Worm (Caenorhabditis elegans) whole organism, L3 larva: ENCODE data around the gene mrp-1.
A peak's percentile ranks its signal among the peaks of the same experiment; 100 is the strongest.

ENCODE experiments used
- R02D3.7 ChIP-seq: fragments of 150-350 bp; optimal IDR thresholded peaks from 2 replicates; lab custom pipeline; 2014; ENCODE audit warnings: missing biosample characterization, missing genetic modification characterization
- ZK546.5 ChIP-seq: sonication (generic microtip); optimal IDR thresholded peaks from 2 replicates; lab custom pipeline; 2017; ENCODE audit warnings: missing biosample characterization, missing genetic modification characterization
- ceh-16 ChIP-seq: sonication (generic microtip); optimal IDR thresholded peaks from 2 replicates; lab custom pipeline; 2017; ENCODE audit warnings: missing biosample characterization, missing genetic modification characterization
- daf-12 ChIP-seq: fragments of 150-350 bp; optimal IDR thresholded peaks from 2 replicates; lab custom pipeline; 2014; ENCODE audit warnings: missing biosample characterization, missing genetic modification reagents, missing genetic modification characterization
- egl-27 ChIP-seq: sonication (generic microtip); optimal IDR thresholded peaks from 4 replicates; lab custom pipeline; 2017; ENCODE audit warnings: missing biosample characterization, missing genetic modification reagents, missing genetic modification characterization
- elt-2 ChIP-seq: sonication (generic microtip); optimal IDR thresholded peaks from 2 replicates; lab custom pipeline; 2016; ENCODE audit warnings: missing genetic modification reagents, mild to moderate bottlenecking, missing genetic modification characterization, missing compliant biosample characterization
- elt-3 ChIP-seq, 3 experiments: fragments of 150-350 bp in 1 of 3; sonication (generic microtip) in 2 of 3; optimal IDR thresholded peaks; 2 replicates in 2 of 3; 4 replicates in 1 of 3; lab custom pipeline; 2014 to 2017; ENCODE audit warnings: missing biosample characterization in 3 of 3, missing genetic modification characterization in 3 of 3
- eor-1 ChIP-seq, 2 experiments: fragments of 150-350 bp; optimal IDR thresholded peaks; 2 replicates each; lab custom pipeline; 2014 to 2018; ENCODE audit warnings: missing biosample characterization in 2 of 2, missing genetic modification characterization in 2 of 2
- fkh-2 ChIP-seq: fragments of 150-350 bp; optimal IDR thresholded peaks from 2 replicates; lab custom pipeline; 2014; ENCODE audit warnings: missing biosample characterization, missing genetic modification reagents, missing genetic modification characterization
- fos-1 ChIP-seq: fragments of 150-350 bp; optimal IDR thresholded peaks from 2 replicates; lab custom pipeline; 2014; ENCODE audit warnings: missing biosample characterization, missing genetic modification characterization
- jun-1 ChIP-seq: fragments of 150-350 bp; optimal IDR thresholded peaks from 2 replicates; lab custom pipeline; 2014; ENCODE audit warnings: missing biosample characterization, missing genetic modification reagents, missing genetic modification characterization
- lin-39 ChIP-seq: fragments of 150-350 bp; optimal IDR thresholded peaks from 2 replicates; lab custom pipeline; 2018; ENCODE audit warnings: missing biosample characterization, missing genetic modification reagents, missing genetic modification characterization
- lsy-12 ChIP-seq: sonication (generic microtip); optimal IDR thresholded peaks from 2 replicates; lab custom pipeline; 2016; ENCODE audit warnings: mild to moderate bottlenecking, missing genetic modification characterization, missing compliant biosample characterization
- mml-1 ChIP-seq: fragments of 150-350 bp; sonication (generic microtip); optimal IDR thresholded peaks from 3 replicates; lab custom pipeline; 2014; ENCODE audit warnings: missing biosample characterization, missing genetic modification characterization
- nfya-1 ChIP-seq: sonication (generic microtip); optimal IDR thresholded peaks from 2 replicates; lab custom pipeline; 2017; ENCODE audit warnings: missing genetic modification characterization, mild to moderate bottlenecking, missing compliant biosample characterization, antibody characterized with exemption, moderate library complexity; ENCODE audit not compliant: insufficient read depth
- nhr-12 ChIP-seq: fragments of 150-350 bp; optimal IDR thresholded peaks from 2 replicates; lab custom pipeline; 2014; ENCODE audit warnings: missing biosample characterization, missing genetic modification characterization
- nhr-237 ChIP-seq: fragments of 150-350 bp; optimal IDR thresholded peaks from 2 replicates; lab custom pipeline; 2014; ENCODE audit warnings: missing biosample characterization, missing genetic modification characterization
- nhr-43 ChIP-seq: sonication (generic microtip); optimal IDR thresholded peaks from 2 replicates; lab custom pipeline; 2016; ENCODE audit warnings: mild to moderate bottlenecking, missing genetic modification characterization, missing compliant biosample characterization; ENCODE audit not compliant: poor library complexity, severe bottlenecking
- nhr-77 ChIP-seq: fragments of 150-350 bp; optimal IDR thresholded peaks from 2 replicates; lab custom pipeline; 2014; ENCODE audit warnings: missing biosample characterization, missing genetic modification characterization
- pha-4 ChIP-seq: fragments of 150-350 bp; optimal IDR thresholded peaks from 2 replicates; lab custom pipeline; 2014; ENCODE audit warnings: missing biosample characterization, missing genetic modification reagents, missing genetic modification characterization
- pqm-1 ChIP-seq: fragments of 150-350 bp; optimal IDR thresholded peaks from 2 replicates; lab custom pipeline; 2017; ENCODE audit warnings: missing biosample characterization, missing genetic modification characterization, inconsistent platforms
- skn-1 ChIP-seq: fragments of 150-350 bp; optimal IDR thresholded peaks from 2 replicates; lab custom pipeline; 2014; ENCODE audit warnings: missing biosample characterization, missing genetic modification characterization
- snpc-4 ChIP-seq: fragments of 150-350 bp; optimal IDR thresholded peaks from 2 replicates; lab custom pipeline; 2014; ENCODE audit warnings: missing biosample characterization, missing genetic modification characterization
- unc-62 ChIP-seq: fragments of 150-350 bp; sonication (generic microtip); optimal IDR thresholded peaks from 4 replicates; lab custom pipeline; 2014; ENCODE audit warnings: missing biosample characterization, missing genetic modification reagents, missing genetic modification characterization
- ztf-11 ChIP-seq: fragments of 150-350 bp; optimal IDR thresholded peaks from 2 replicates; lab custom pipeline; 2014; ENCODE audit warnings: missing biosample characterization, missing genetic modification characterization
- ztf-4 ChIP-seq: fragments of 150-350 bp; optimal IDR thresholded peaks from 2 replicates; lab custom pipeline; 2014; ENCODE audit warnings: missing biosample characterization, missing genetic modification characterization

Gene mrp-1

ce11 chrX:535728-536127, 52.0 kb downstream of the mrp-1 start, which contains the start of gene F28C10.3 (continued):
- TF ChIP-seq mml-1, result no peak
- peak; percentile 55 for TF ChIP-seq jun-1 (tag; lab: Kevin White, UChicago)
- peak; percentile 23 for TF ChIP-seq snpc-4 (tag; lab: Kevin White, UChicago)
- no peak for TF ChIP-seq fos-1 (tag; lab: Kevin White, UChicago)

DNA sequence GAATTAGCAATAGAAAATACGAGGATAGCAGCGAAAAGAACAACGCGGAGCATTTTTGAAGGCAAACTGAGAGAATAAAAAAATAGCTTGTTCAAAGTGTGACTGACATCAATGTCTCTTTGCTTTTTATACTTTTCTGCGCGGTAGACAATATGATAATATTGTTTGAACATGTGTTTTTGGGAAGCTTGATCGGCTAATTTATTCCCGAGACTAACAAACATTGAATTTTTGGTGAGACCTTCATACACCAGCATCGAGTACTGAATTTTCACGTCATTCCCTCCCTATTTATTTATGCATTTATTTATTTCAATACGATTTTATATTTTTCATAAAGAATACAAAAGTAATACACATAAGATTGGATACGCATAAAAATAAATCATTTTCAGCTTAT, 56.8 kb downstream of the mrp-1 start, which contains the start of gene B0310.6:
B0310.6 (minus strand) TSS at position 101 of the 400 bp plus-strand sequence.
- TF ChIP-seq ceh-16 (tag; lab: Kevin White, UChicago) (no peak), ztf-4 (tag; lab: Kevin White, UChicago) (no peak), snpc-4 (tag; lab: Kevin White, UChicago) (no peak), nfya-1 (no peak), daf-12 (tag; lab: Kevin White, UChicago) (no peak), nhr-43 (no peak), nhr-77 (tag; lab: Kevin White, UChicago) (no peak), nhr-12 (no peak), ztf-11 (tag; lab: Kevin White, UChicago) (no peak)

DNA sequence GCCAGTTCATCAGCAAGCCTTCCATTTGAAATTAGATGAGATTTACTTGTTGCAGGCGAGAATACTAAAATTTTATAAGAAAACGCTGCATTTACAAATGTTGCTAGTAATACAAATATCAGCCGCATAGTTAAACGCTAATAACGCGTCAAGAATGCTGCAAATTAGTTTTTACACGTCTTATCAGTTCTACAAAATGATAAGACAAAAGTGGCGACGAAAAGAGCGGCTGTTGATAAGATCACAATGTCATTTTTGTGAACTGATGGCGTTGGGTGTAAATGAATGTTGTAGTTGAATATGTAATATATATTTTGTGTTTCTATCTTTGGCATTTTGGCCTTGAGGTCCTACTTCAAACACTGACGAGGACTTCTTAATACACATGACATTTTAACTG, 57.7 kb downstream of the mrp-1 start, which contains the start of gene ugt-46:
ugt-46 (minus strand) TSS at position 279 of the 400 bp plus-strand sequence.
- peak; percentile 9 for TF ChIP-seq pha-4
- TF ChIP-seq snpc-4 (tag; lab: Kevin White, UChicago), result no peak
- TF ChIP-seq nhr-237 (tag; lab: Kevin White, UChicago), result no peak
- peak in 1 of 3 experiments; percentile 15 for TF ChIP-seq elt-3 (tag; optimal IDR thresholded peaks at IDR 0.05; lab: Kevin White, UChicago)
- peak; percentile 88 for TF ChIP-seq pqm-1
- no peak for TF ChIP-seq nhr-43
- peak; percentile 95 for TF ChIP-seq elt-2
- no peak for TF ChIP-seq egl-27
- TF ChIP-seq ztf-11 (tag; lab: Kevin White, UChicago), result no peak
- TF ChIP-seq, all 47 proteins: peak for 4

- no peak for TF ChIP-seq fos-1 (tag; lab: Kevin White, UChicago)
- no peak for TF ChIP-seq R02D3.7 (tag; lab: Kevin White, UChicago)
- no peak for TF ChIP-seq daf-12 (tag; lab: Kevin White, UChicago)
- no peak for TF ChIP-seq lin-39 (tag; lab: Kevin White, UChicago)
- no peak for TF ChIP-seq nhr-237 (tag; lab: Kevin White, UChicago)
- no peak for TF ChIP-seq snpc-4 (tag; lab: Kevin White, UChicago)
- no peak for TF ChIP-seq unc-62 (GFP tag; lab: Kevin White, UChicago)
- no peak for TF ChIP-seq mml-1
- TF ChIP-seq pqm-1, result no peak
- TF ChIP-seq pha-4, result no peak
- no peak for TF ChIP-seq fkh-2 (tag; lab: Kevin White, UChicago)
- no peak for TF ChIP-seq eor-1 (tag; optimal IDR thresholded peaks at IDR 0.05; lab: Kevin White, UChicago)
- TF ChIP-seq lsy-12, result no peak
- no peak for TF ChIP-seq jun-1 (tag; lab: Kevin White, UChicago)
- no peak for TF ChIP-seq ZK546.5 (tag; lab: Kevin White, UChicago)
Measured at ce11 chrX:529386-529785, 58.3 kb downstream of the mrp-1 start.

- no peak for TF ChIP-seq fkh-2 (tag; lab: Kevin White, UChicago)
Measured at ce11 chrX:528761-529160, 58.9 kb downstream of the mrp-1 start.

DNA sequence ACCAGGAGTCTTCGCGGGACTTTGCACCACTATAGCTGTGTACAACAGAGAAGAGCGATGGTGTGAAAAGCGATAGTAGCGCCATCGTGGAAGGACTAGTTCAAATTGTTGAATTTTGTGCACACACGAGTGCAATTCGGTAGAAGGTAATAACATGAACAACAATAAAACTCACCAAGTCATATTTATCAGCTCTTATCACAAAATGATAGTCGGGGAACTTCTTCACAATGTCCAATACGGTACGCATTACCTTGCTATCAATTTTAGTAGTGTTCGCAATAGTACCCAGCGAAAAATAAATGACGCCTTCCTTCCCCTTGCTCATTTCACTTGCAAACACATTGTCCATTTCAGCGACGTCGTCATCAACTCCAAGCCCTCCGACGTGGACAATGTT, 60.0 kb downstream of the mrp-1 start:
- TF ChIP-seq pqm-1, result peak; percentile 25
- no peak for TF ChIP-seq skn-1
- TF ChIP-seq elt-2, result peak; percentile 67
- TF ChIP-seq, all 47 proteins: peak for 2
